Worm (Caenorhabditis elegans): ENCODE data around the gene srh-276.
A peak's percentile ranks its signal among the peaks of the same experiment; 100 is the strongest.

srh-276 gene

DNA sequence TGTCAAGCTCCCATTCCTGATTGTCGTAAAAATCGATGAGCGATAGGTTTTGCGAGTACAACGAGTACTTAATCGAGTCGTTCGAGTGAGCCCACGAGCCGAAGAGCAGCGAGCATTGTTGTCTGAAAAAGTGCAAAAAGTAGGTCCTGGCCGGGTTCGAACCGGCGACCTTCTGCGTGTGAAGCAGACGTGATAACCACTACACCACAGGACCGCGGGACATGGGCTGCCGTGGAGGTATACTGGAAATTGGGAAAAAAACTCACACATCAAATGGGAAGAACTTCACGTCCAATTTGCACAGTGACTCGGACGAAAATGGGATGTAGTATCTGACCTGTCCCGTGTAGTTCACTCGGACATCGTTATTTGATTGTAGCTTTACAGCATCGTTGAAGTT lies 13.8 kb upstream of the srh-276 start:
- TF ChIP-seq eyg-1 (tag; optimal IDR thresholded peaks at IDR 0.05) (no peak), fkh-6 (tag; optimal IDR thresholded peaks at IDR 0.05) (no peak), sdc-2 (tag; optimal IDR thresholded peaks at IDR 0.05) (no peak), ztf-16 (tag; optimal IDR thresholded peaks at IDR 0.05) (no peak), ceh-6 (GFP tag; optimal IDR thresholded peaks at IDR 0.05) (peak; percentile 21), ceh-19 (GFP tag; optimal IDR thresholded peaks at IDR 0.05) (no peak), odd-2 (tag; optimal IDR thresholded peaks at IDR 0.05) (no peak), pat-9 (tag; optimal IDR thresholded peaks at IDR 0.05) (no peak)

DNA sequence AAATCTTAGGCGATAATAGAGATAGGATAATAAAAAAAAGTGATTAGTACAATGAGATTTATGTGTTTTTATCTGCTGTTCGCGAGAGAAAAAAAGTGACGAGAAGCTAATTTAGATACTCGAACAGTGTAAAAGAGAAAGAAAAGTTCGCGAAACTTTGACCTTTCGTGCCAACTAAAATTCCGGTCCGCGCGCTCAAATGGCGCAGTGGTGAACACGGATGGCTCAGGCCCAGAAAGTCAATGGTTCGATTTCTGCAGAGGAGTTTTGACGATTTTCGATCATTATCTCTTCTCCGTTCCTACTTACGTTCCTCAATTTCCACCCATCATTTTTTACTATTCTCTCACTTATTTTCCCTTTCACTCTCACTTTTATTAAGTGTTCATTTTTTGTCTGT lies 12.7 kb upstream of the srh-276 start:
- no peak for TF ChIP-seq tbx-2 (tag; optimal IDR thresholded peaks at IDR 0.05)
- no peak for TF ChIP-seq ceh-48 (tag; optimal IDR thresholded peaks at IDR 0.05)
- TF ChIP-seq sox-4 (tag; optimal IDR thresholded peaks at IDR 0.05), result no peak
- no peak for TF ChIP-seq elt-4 (tag; optimal IDR thresholded peaks at IDR 0.05)
- no peak for TF ChIP-seq T23F11.4 (GFP tag; optimal IDR thresholded peaks at IDR 0.05)
- TF ChIP-seq ttx-3 (tag; optimal IDR thresholded peaks at IDR 0.05), result no peak
- TF ChIP-seq pqm-1 (tag; optimal IDR thresholded peaks at IDR 0.05), result no peak
- TF ChIP-seq unc-42 (tag; optimal IDR thresholded peaks at IDR 0.05), result no peak
- no peak for TF ChIP-seq hlh-6 (tag; optimal IDR thresholded peaks at IDR 0.05)

DNA sequence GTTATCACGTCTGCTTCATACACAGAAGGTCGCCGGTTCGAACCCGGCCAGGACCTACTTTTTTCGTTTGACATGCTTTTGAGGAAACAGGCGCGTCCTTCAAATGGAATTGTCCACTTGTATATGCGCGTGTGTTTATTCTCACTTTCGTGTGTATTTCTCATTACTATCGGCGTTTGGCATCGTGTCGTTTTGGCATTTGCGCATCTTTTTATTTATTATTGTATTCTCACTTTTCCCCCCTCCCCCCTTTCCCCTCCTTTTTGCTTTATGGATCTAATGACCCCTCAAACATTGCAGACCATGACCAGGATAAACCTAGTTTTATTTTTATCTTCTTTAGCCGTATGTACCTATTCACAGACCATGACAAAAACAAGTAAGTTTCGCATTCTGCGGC lies 11.8 kb upstream of the srh-276 start, which contains the start of gene F21A3.3:
TSS of gene F21A3.3 (plus strand) at position 301 of the 400 bp plus-strand sequence.
- TF ChIP-seq madf-2 (tag; optimal IDR thresholded peaks at IDR 0.05), result no peak

DNA sequence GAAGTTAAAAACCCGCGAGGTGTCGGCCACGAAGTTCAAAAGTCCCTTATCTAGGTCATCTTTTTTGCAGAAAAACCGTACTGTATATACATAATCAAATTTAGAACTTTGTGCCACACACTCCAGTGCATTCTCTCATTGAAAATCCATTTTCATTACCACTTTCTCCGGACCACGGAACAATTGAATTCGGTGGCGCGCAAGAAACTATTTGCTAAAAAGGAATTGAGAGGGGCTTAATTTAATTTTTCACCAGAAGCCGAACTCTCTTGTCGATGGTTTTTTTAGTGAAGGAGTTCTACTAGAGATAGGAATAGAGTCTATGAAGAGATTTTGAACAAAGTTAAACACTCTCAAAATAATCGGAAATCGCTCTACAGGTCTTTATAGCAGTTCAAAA lies 9.3 kb upstream of the srh-276 start:
- TF ChIP-seq pros-1 (tag; optimal IDR thresholded peaks at IDR 0.05), result no peak
- no peak for TF ChIP-seq pqm-1 (tag; optimal IDR thresholded peaks at IDR 0.05)
- TF ChIP-seq ceh-31 (tag; optimal IDR thresholded peaks at IDR 0.05), result peak; percentile 2

DNA sequence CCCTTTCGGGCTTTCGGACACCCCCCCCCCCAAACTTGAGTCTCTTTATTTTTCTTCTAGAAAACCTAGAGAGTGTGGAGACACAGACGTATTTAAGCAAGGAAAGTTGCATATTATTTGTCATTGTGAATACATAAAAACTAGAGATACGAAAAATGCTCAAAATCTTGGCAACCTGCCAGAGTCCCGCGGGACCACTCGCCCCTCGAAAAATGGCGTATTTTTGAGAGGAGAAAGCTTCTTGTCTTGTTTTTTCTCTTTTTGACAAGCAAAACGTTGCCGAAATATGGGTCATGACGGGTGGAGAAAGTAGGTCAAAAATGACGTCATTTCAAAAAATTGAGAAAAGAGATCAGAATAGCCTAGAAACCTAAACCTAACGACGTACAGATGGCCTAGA lies 8.8 kb upstream of the srh-276 start:
- no peak for TF ChIP-seq ceh-22 (tag; optimal IDR thresholded peaks at IDR 0.05)
- TF ChIP-seq unc-3 (GFP tag; conservative IDR thresholded peaks at IDR 0.05), result no peak
- TF ChIP-seq unc-3 (tag; optimal IDR thresholded peaks at IDR 0.05), result peak; percentile 3
- TF ChIP-seq lim-6 (tag; optimal IDR thresholded peaks at IDR 0.05), result no peak
- no peak for TF ChIP-seq unc-42 (tag; optimal IDR thresholded peaks at IDR 0.05)
- TF ChIP-seq fax-1 (tag; optimal IDR thresholded peaks at IDR 0.05), result no peak
- TF ChIP-seq sdc-2 (tag; optimal IDR thresholded peaks at IDR 0.05), result no peak
- TF ChIP-seq che-1 (tag; optimal IDR thresholded peaks at IDR 0.05), result no peak
- TF ChIP-seq dmd-4 (tag; optimal IDR thresholded peaks at IDR 0.05; ENCODE audit: borderline replicate concordance), result no peak

DNA sequence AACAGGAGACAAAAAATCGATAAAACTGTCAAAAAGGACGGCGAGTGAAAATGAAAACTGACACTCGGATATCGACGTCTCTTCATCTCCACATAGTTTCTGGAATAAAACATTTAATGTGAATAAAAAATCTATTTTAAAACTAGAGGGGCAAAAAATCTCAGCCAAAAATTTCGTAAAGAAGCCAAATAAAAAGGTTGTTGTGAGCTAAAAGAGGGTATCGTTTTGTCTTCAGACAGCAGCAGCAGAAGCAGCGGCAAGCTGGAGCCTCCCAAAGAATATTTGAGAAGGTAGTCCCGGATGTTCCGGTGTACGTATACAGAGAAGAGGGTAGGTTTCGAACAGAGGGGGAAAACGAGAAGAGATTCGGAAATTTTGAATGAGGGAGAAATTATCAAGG lies 7.2 kb upstream of the srh-276 start, which contains the start of gene lgc-31:
TSS of gene lgc-31 (minus strand) at position 101 of the 400 bp plus-strand sequence.
- TF ChIP-seq pros-1 (tag; optimal IDR thresholded peaks at IDR 0.05) (no peak), ttx-3 (tag; optimal IDR thresholded peaks at IDR 0.05) (no peak)

DNA sequence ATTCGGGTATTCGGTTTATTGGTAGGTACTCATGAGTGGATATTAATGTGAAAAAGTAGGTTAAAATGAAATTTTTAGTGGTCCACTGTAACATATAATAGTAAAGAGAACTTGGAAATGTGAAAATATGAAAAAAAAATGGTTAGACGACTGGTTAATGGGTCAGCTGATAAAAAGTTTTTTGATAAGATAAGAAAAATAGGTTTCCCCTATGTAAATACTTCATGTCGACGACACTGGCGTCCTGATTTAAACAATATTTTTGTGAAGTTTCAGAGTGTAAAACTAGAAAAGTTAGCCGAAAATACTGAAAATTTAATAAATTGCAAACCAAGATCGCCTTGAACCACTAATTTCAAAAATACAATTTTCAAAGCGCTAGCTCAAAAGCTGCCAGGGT lies 3.9 kb downstream of the srh-276 start, which contains the start of gene F21A3.11:
TSS of gene F21A3.11 (minus strand) at position 117 of the 400 bp plus-strand sequence.
- TF ChIP-seq ttx-3 (tag; optimal IDR thresholded peaks at IDR 0.05), result no peak
- no peak for TF ChIP-seq lim-6 (tag; optimal IDR thresholded peaks at IDR 0.05)
- no peak for TF ChIP-seq C08G9.2 (tag; optimal IDR thresholded peaks at IDR 0.05)
- TF ChIP-seq tbx-7 (tag; optimal IDR thresholded peaks at IDR 0.05), result no peak
- no peak for TF ChIP-seq ets-4 (tag; optimal IDR thresholded peaks at IDR 0.05)
- TF ChIP-seq elt-2 (tag; optimal IDR thresholded peaks at IDR 0.05), result peak; percentile 69
- TF ChIP-seq fkh-10 (GFP tag; optimal IDR thresholded peaks at IDR 0.05), result no peak
- no peak for TF ChIP-seq mec-3 (tag; optimal IDR thresholded peaks at IDR 0.05; ENCODE audit: borderline replicate concordance)
